Worm (Caenorhabditis elegans) whole organism, L2 larva: ENCODE measurements around the gene D2096.12.

Source experiments
- ZK546.5 ChIP-seq: sonication (generic microtip); optimal IDR thresholded peaks from 2 replicates; lab custom pipeline; 2017; ENCODE audit warnings: missing biosample characterization, missing genetic modification characterization
- aly-2 ChIP-seq: fragments of 150-350 bp; optimal IDR thresholded peaks from 2 replicates; lab custom pipeline; 2014; ENCODE audit warnings: missing biosample characterization, missing genetic modification characterization
- ama-1 ChIP-seq: fragments of 150-350 bp; optimal IDR thresholded peaks from 2 replicates; lab custom pipeline; 2018; ENCODE audit warnings: inconsistent platforms
- fos-1 ChIP-seq: fragments of 150-350 bp; optimal IDR thresholded peaks from 2 replicates; lab custom pipeline; 2014; ENCODE audit warnings: missing biosample characterization, missing genetic modification characterization
- gmeb-1 ChIP-seq: fragments of 150-350 bp; optimal IDR thresholded peaks from 2 replicates; lab custom pipeline; 2014; ENCODE audit warnings: missing biosample characterization, missing genetic modification characterization
- lsy-2 ChIP-seq, 2 experiments: fragments of 150-350 bp in 1 of 2; sonication (generic microtip) in 1 of 2; optimal IDR thresholded peaks; 2 replicates each; lab custom pipeline; 2014 to 2017; ENCODE audit warnings: missing biosample characterization in 2 of 2, missing genetic modification characterization in 2 of 2
- mdl-1 ChIP-seq, 2 experiments: fragments of 150-350 bp in 1 of 2; sonication (generic microtip) in 1 of 2; optimal IDR thresholded peaks; 2 replicates each; lab custom pipeline; 2017; ENCODE audit warnings: missing biosample characterization in 2 of 2, missing genetic modification characterization in 2 of 2
- nhr-10 ChIP-seq: sonication (generic microtip); optimal IDR thresholded peaks from 2 replicates; lab custom pipeline; 2017; ENCODE audit warnings: missing biosample characterization, missing genetic modification characterization
- nhr-23 ChIP-seq: fragments of 150-350 bp; optimal IDR thresholded peaks from 2 replicates; lab custom pipeline; 2014; ENCODE audit warnings: missing biosample characterization, missing genetic modification reagents, missing genetic modification characterization
- skn-1 ChIP-seq: sonication (generic microtip); optimal IDR thresholded peaks from 2 replicates; lab custom pipeline; 2017; ENCODE audit warnings: missing biosample characterization, missing genetic modification characterization
- snpc-4 ChIP-seq: fragments of 150-350 bp; optimal IDR thresholded peaks from 2 replicates; lab custom pipeline; 2014; ENCODE audit warnings: missing biosample characterization, missing genetic modification characterization
- unc-62 ChIP-seq: fragments of 150-350 bp; optimal IDR thresholded peaks from 2 replicates; lab custom pipeline; 2014; ENCODE audit warnings: missing biosample characterization, missing genetic modification reagents, missing genetic modification characterization
- ztf-11 ChIP-seq: sonication (generic microtip); optimal IDR thresholded peaks from 2 replicates; lab custom pipeline; 2017; ENCODE audit warnings: missing biosample characterization, missing genetic modification characterization

ce11 chrIV:8317800-8318199, 45.5 kb upstream of the D2096.12 start:
- TF ChIP-seq nhr-10 (no peak), skn-1 (no peak), gmeb-1 (tag; lab: Kevin White, UChicago) (no peak), ama-1 (lab: Kevin White, UChicago) (no peak), ZK546.5 (tag; lab: Kevin White, UChicago) (no peak), snpc-4 (tag; lab: Kevin White, UChicago) (no peak), unc-62 (no peak), mdl-1 (tag; optimal IDR thresholded peaks at IDR 0.05; lab: Kevin White, UChicago) (no peak), fos-1 (tag; lab: Kevin White, UChicago) (no peak), ztf-11 (no peak), lsy-2 (tag; optimal IDR thresholded peaks at IDR 0.05; lab: Kevin White, UChicago) (no peak), aly-2 (tag; lab: Kevin White, UChicago) (no peak), nhr-23 (no peak)
